Fruit fly (Drosophila melanogaster) whole organism, embryonic: ENCODE results near the gene Rdl.

Experiments
- Asciz ChIP-seq: fragments of 200-800 bp; sonication (Bioruptor generic); optimal IDR thresholded peaks from 2 replicates; lab custom pipeline; 2017; ENCODE audit warnings: missing biosample characterization, mild to moderate bottlenecking, missing genetic modification characterization, missing genetic modification reagents
- B-H2 ChIP-seq: fragments of 200-800 bp; sonication (Bioruptor generic); optimal IDR thresholded peaks from 2 replicates; lab custom pipeline; 2018; ENCODE audit warnings: missing biosample characterization, mild to moderate bottlenecking, missing genetic modification characterization
- CG10462 ChIP-seq: fragments of 200-800 bp; sonication (Bioruptor generic); optimal IDR thresholded peaks from 2 replicates; lab custom pipeline; 2016; ENCODE audit warnings: missing biosample characterization, missing genetic modification characterization
- CG11093 ChIP-seq: fragments of 200-800 bp; sonication (Bioruptor generic); IDR thresholded peaks from 3 replicates; pipeline ENCODE4 v1.3.6; 2022; ENCODE audit warnings: missing biosample characterization, missing genetic modification characterization
- CG11456 ChIP-seq: fragments of 200-800 bp; sonication (Bioruptor generic); IDR thresholded peaks from 3 replicates; pipeline ENCODE4 v1.3.6; 2022; ENCODE audit warnings: missing biosample characterization, missing genetic modification characterization
- CG12155 ChIP-seq: fragments of 200-800 bp; sonication (Bioruptor generic); optimal IDR thresholded peaks from 3 replicates; lab custom pipeline; 2016; ENCODE audit warnings: missing biosample characterization, missing genetic modification characterization
- CG13624 ChIP-seq: fragments of 200-800 bp; sonication (Bioruptor generic); optimal IDR thresholded peaks from 2 replicates; lab custom pipeline; 2016; ENCODE audit warnings: missing biosample characterization, missing genetic modification characterization
- CG13894 ChIP-seq: fragments of 200-800 bp; sonication (Bioruptor generic); optimal IDR thresholded peaks from 3 replicates; lab custom pipeline; 2018; ENCODE audit warnings: missing biosample characterization, mild to moderate bottlenecking, missing genetic modification characterization, moderate library complexity
- CG15514 ChIP-seq: fragments of 200-800 bp; sonication (Bioruptor generic); optimal IDR thresholded peaks from 3 replicates; lab custom pipeline; 2017; ENCODE audit warnings: missing biosample characterization, missing genetic modification characterization, mild to moderate bottlenecking, moderate library complexity, missing genetic modification reagents
- CG16863 ChIP-seq: fragments of 200-800 bp; sonication (Bioruptor generic); optimal IDR thresholded peaks from 3 replicates; lab custom pipeline; 2016; ENCODE audit warnings: missing biosample characterization, missing genetic modification characterization
- CG17912 ChIP-seq: fragments of 200-800 bp; sonication (Bioruptor generic); optimal IDR thresholded peaks from 2 replicates; lab custom pipeline; 2018; ENCODE audit warnings: missing biosample characterization, mild to moderate bottlenecking, missing genetic modification characterization
- CG1792 ChIP-seq: fragments of 200-800 bp; sonication (Bioruptor generic); optimal IDR thresholded peaks from 2 replicates; lab custom pipeline; 2016; ENCODE audit warnings: missing biosample characterization, missing genetic modification characterization
- CG18599 ChIP-seq: fragments of 200-800 bp; sonication (Bioruptor generic); optimal IDR thresholded peaks from 3 replicates; lab custom pipeline; 2017; ENCODE audit warnings: missing biosample characterization, missing genetic modification characterization, mild to moderate bottlenecking, moderate library complexity, missing genetic modification reagents
- CG2712 ChIP-seq: fragments of 200-800 bp; optimal IDR thresholded peaks from 3 replicates; lab custom pipeline; 2019; ENCODE audit warnings: missing biosample characterization, mild to moderate bottlenecking, missing genetic modification characterization, moderate library complexity
- CG31441 ChIP-seq: fragments of 200-800 bp; sonication (Bioruptor generic); IDR thresholded peaks from 2 replicates; pipeline ENCODE4 v1.3.6; 2022; ENCODE audit warnings: missing biosample characterization, missing genetic modification characterization
- CG32532 ChIP-seq: fragments of 200-800 bp; sonication (Bioruptor generic); IDR thresholded peaks from 2 replicates; pipeline ENCODE4 v1.3.6; 2022; ENCODE audit warnings: missing biosample characterization, missing genetic modification characterization
- CG34224 ChIP-seq: fragments of 200-800 bp; sonication (Bioruptor generic); IDR thresholded peaks from 3 replicates; pipeline ENCODE4 v1.3.6; 2022; ENCODE audit warnings: missing biosample characterization, missing genetic modification characterization; ENCODE audit not compliant: partially characterized antibody
- CG34376 ChIP-seq: fragments of 200-800 bp; sonication (Bioruptor generic); optimal IDR thresholded peaks from 2 replicates; lab custom pipeline; 2018; ENCODE audit warnings: missing biosample characterization, mild to moderate bottlenecking, missing genetic modification characterization
- CG3847 ChIP-seq: fragments of 200-800 bp; sonication (Bioruptor generic); IDR thresholded peaks from 2 replicates; pipeline ENCODE4 v1.3.6; 2022; ENCODE audit warnings: missing biosample characterization, missing genetic modification characterization
- CG4328 ChIP-seq: fragments of 200-800 bp; sonication (Bioruptor generic); optimal IDR thresholded peaks from 3 replicates; lab custom pipeline; 2017; ENCODE audit warnings: missing biosample characterization, missing genetic modification reagents, missing genetic modification characterization
- CG4707 ChIP-seq: fragments of 200-800 bp; sonication (Bioruptor generic); optimal IDR thresholded peaks from 2 replicates; lab custom pipeline; 2018; ENCODE audit warnings: missing biosample characterization, mild to moderate bottlenecking, missing genetic modification characterization, moderate library complexity
- CG4730 ChIP-seq: fragments of 200-800 bp; sonication (Bioruptor generic); IDR thresholded peaks from 2 replicates; pipeline ENCODE4 v1.3.6; 2022; ENCODE audit warnings: missing biosample characterization, missing genetic modification characterization
- CG7556 ChIP-seq: fragments of 200-800 bp; sonication (Bioruptor generic); optimal IDR thresholded peaks from 2 replicates; lab custom pipeline; 2017; ENCODE audit warnings: missing biosample characterization, mild to moderate bottlenecking, missing genetic modification characterization
- CG8359 ChIP-seq: fragments of 200-800 bp; sonication (Bioruptor generic); optimal IDR thresholded peaks from 2 replicates; lab custom pipeline; 2017; ENCODE audit warnings: missing biosample characterization, mild to moderate bottlenecking, missing genetic modification characterization, borderline replicate concordance
- CG9817 ChIP-seq: fragments of 200-800 bp; sonication (Bioruptor generic); optimal IDR thresholded peaks from 2 replicates; lab custom pipeline; 2018; ENCODE audit warnings: missing biosample characterization, mild to moderate bottlenecking, missing genetic modification characterization, moderate library complexity
- D ChIP-seq, 2 experiments: fragments of 200-800 bp in 1 of 2; fragments of >200 bp in 1 of 2; sonication (Bioruptor generic) in 1 of 2; optimal IDR thresholded peaks; 2 replicates in 1 of 2; 3 replicates in 1 of 2; lab custom pipeline; 2017; ENCODE audit warnings: mild to moderate bottlenecking in 1 of 2, missing biosample characterization in 1 of 2, missing genetic modification characterization in 1 of 2, missing genetic modification reagents in 1 of 2
- Gsc ChIP-seq: fragments of 200-800 bp; sonication (Bioruptor generic); IDR thresholded peaks from 2 replicates; pipeline ENCODE4 v1.3.6; 2022; ENCODE audit warnings: missing biosample characterization, missing genetic modification characterization
- HLH3B ChIP-seq: fragments of 200-800 bp; sonication (Bioruptor generic); IDR thresholded peaks from 2 replicates; pipeline ENCODE4 v1.3.6; 2022; ENCODE audit warnings: missing biosample characterization, missing genetic modification characterization
- HLHmδ ChIP-seq: fragments of 200-800 bp; sonication (Bioruptor generic); optimal IDR thresholded peaks from 2 replicates; lab custom pipeline; 2018; ENCODE audit warnings: missing biosample characterization, mild to moderate bottlenecking, missing genetic modification characterization, moderate library complexity
- Hr3 ChIP-seq: fragments of 200-800 bp; sonication (Bioruptor generic); optimal IDR thresholded peaks from 3 replicates; lab custom pipeline; 2016; ENCODE audit warnings: missing biosample characterization, missing genetic modification characterization
- Jarid2 ChIP-seq: fragments of 200-800 bp; sonication (Bioruptor generic); optimal IDR thresholded peaks from 3 replicates; lab custom pipeline; 2017; ENCODE audit warnings: mild to moderate bottlenecking, missing biosample characterization, missing genetic modification reagents, missing genetic modification characterization
- Oaz ChIP-seq: fragments of 200-800 bp; sonication (Bioruptor generic); IDR thresholded peaks from 2 replicates; pipeline ENCODE4 v1.3.6; 2022; ENCODE audit warnings: missing biosample characterization, missing genetic modification characterization
- Sry-δ ChIP-seq: fragments of 200-800 bp; sonication (Bioruptor generic); optimal IDR thresholded peaks from 2 replicates; lab custom pipeline; 2016; ENCODE audit warnings: missing biosample characterization, missing genetic modification characterization
- ase ChIP-seq: fragments of 200-800 bp; sonication (Bioruptor generic); IDR thresholded peaks from 3 replicates; pipeline ENCODE4 v1.3.6; 2022; ENCODE audit warnings: missing biosample characterization, missing genetic modification characterization
- ci ChIP-seq: fragments of 200-800 bp; sonication (Bioruptor generic); IDR thresholded peaks from 3 replicates; pipeline ENCODE4 v1.3.6; 2022; ENCODE audit warnings: missing biosample characterization, missing genetic modification characterization
- croc ChIP-seq: fragments of 200-800 bp; sonication (Bioruptor generic); conservative IDR thresholded peaks from 3 replicates; pipeline ENCODE4 v1.3.6; 2022; ENCODE audit warnings: missing biosample characterization, missing genetic modification characterization
- dmrt11E ChIP-seq: fragments of 200-800 bp; sonication (Bioruptor generic); optimal IDR thresholded peaks from 3 replicates; lab custom pipeline; 2018; ENCODE audit warnings: missing biosample characterization, mild to moderate bottlenecking, missing genetic modification characterization, moderate library complexity
- eyg ChIP-seq: fragments of 200-800 bp; sonication (Bioruptor generic); optimal IDR thresholded peaks from 3 replicates; lab custom pipeline; 2016; ENCODE audit warnings: missing biosample characterization, missing genetic modification characterization
- fru ChIP-seq: fragments of >200 bp; optimal IDR thresholded peaks from 2 replicates; lab custom pipeline; 2017
- gt ChIP-seq: fragments of 200-800 bp; sonication (Bioruptor generic); IDR thresholded peaks from 2 replicates; pipeline ENCODE4 v1.3.6; 2022; ENCODE audit warnings: missing biosample characterization, missing genetic modification characterization
- h ChIP-seq: fragments of >200 bp; optimal IDR thresholded peaks from 2 replicates; lab custom pipeline; 2017
- jigr1 ChIP-seq: fragments of 200-800 bp; sonication (Bioruptor generic); IDR thresholded peaks from 3 replicates; pipeline ENCODE4 v1.3.6; 2022; ENCODE audit warnings: missing biosample characterization, missing genetic modification characterization
- oc ChIP-seq: fragments of 200-800 bp; sonication (Bioruptor generic); optimal IDR thresholded peaks from 2 replicates; lab custom pipeline; 2018; ENCODE audit warnings: missing biosample characterization, mild to moderate bottlenecking, missing genetic modification characterization, moderate library complexity
- pb ChIP-seq: fragments of 200-800 bp; sonication (Bioruptor generic); optimal IDR thresholded peaks from 3 replicates; lab custom pipeline; 2016; ENCODE audit warnings: missing biosample characterization, missing genetic modification characterization
- slou ChIP-seq: fragments of 200-800 bp; sonication (Bioruptor generic); optimal IDR thresholded peaks from 3 replicates; lab custom pipeline; 2016; ENCODE audit warnings: missing biosample characterization, missing genetic modification characterization
- sna ChIP-seq: fragments of 200-800 bp; sonication (Bioruptor generic); IDR thresholded peaks from 2 replicates; pipeline ENCODE4 v1.3.6; 2022; ENCODE audit warnings: missing biosample characterization, missing genetic modification characterization; ENCODE audit not compliant: partially characterized antibody

Gene Rdl

dm6 chr3L:9127690-9128458, 54.1 kb downstream of the Rdl start (continued):
- peak; percentile 34 for TF ChIP-seq CG9817 (tag; lab: Kevin White, UChicago)
- TF ChIP-seq jigr1 (GFP tag; lab: Robert Waterston, UW), result no peak
- TF ChIP-seq D (optimal IDR thresholded peaks at IDR 0.05; lab: Kevin White, UChicago), result no peak
- peak; percentile 50 for TF ChIP-seq D (GFP tag; optimal IDR thresholded peaks at IDR 0.05; lab: Kevin White, UChicago)
- TF ChIP-seq pb (GFP tag; lab: Kevin White, UChicago), result peak; percentile 46
- no peak for TF ChIP-seq CG4328 (GFP tag; lab: Kevin White, UChicago)
- TF ChIP-seq CG11456 (GFP tag; lab: Robert Waterston, UW), result peak; percentile 66; the same call in 2 of the 3 replicates
- TF ChIP-seq CG1792 (GFP tag; lab: Kevin White, UChicago), result peak; percentile 34
- peak; percentile 50; the same call in 1 of the 2 replicates for TF ChIP-seq sna (GFP tag; lab: Robert Waterston, UW)
- TF ChIP-seq croc (GFP tag; lab: Robert Waterston, UW), result no peak; the same call in 2 of the 3 replicates
- peak; percentile 46; the same call in 1 of the 2 replicates for TF ChIP-seq CG31441 (GFP tag; lab: Robert Waterston, UW)
- TF ChIP-seq CG13894 (tag; lab: Kevin White, UChicago), result peak; percentile 32
- TF ChIP-seq CG11093 (GFP tag; lab: Robert Waterston, UW), result no peak
- no peak for TF ChIP-seq h (lab: Kevin White, UChicago)
- TF ChIP-seq CG12155 (GFP tag; lab: Kevin White, UChicago), result no peak
- peak; percentile 25 for TF ChIP-seq CG16863 (GFP tag; lab: Kevin White, UChicago)
- no peak for TF ChIP-seq CG4730 (GFP tag; lab: Robert Waterston, UW)
- no peak for TF ChIP-seq Hr3 (GFP tag; lab: Kevin White, UChicago)
- TF ChIP-seq CG15514, result peak; percentile 15
- peak; percentile 4 for TF ChIP-seq CG8359 (GFP tag; lab: Kevin White, UChicago)
- peak; percentile 8 for TF ChIP-seq slou
- no peak for TF ChIP-seq B-H2
- TF ChIP-seq HLHmδ (GFP tag; lab: Kevin White, UChicago), result no peak
- TF ChIP-seq oc, result no peak
- peak; percentile 48 for TF ChIP-seq Asciz
- TF ChIP-seq ase, result no peak
- no peak for TF ChIP-seq fru
- peak; percentile 50 for TF ChIP-seq CG7556 (GFP tag; lab: Kevin White, UChicago)
- TF ChIP-seq CG2712, result peak; percentile 50
- TF ChIP-seq CG17912 (GFP tag; lab: Kevin White, UChicago), result no peak
- peak; percentile 17 for TF ChIP-seq CG34376 (GFP tag; lab: Kevin White, UChicago)
- no peak; the same call in 1 of the 2 replicates for TF ChIP-seq CG32532 (GFP tag; lab: Robert Waterston, UW)
- no peak for TF ChIP-seq CG10462 (GFP tag; lab: Kevin White, UChicago)
- TF ChIP-seq ci, result no peak
- TF ChIP-seq Gsc (GFP tag; lab: Robert Waterston, UW), result no peak
- no peak for TF ChIP-seq CG4707 (GFP tag; lab: Kevin White, UChicago)
- peak; percentile 32 for TF ChIP-seq eyg (GFP tag; lab: Kevin White, UChicago)
- TF ChIP-seq Oaz (GFP tag; lab: Robert Waterston, UW), result no peak
- no peak for TF ChIP-seq gt
- TF ChIP-seq Jarid2 (GFP tag; lab: Kevin White, UChicago), result no peak
- peak; percentile 39 for TF ChIP-seq CG13624 (GFP tag; lab: Kevin White, UChicago)
- peak; percentile 29; the same call in 1 of the 2 replicates for TF ChIP-seq HLH3B (GFP tag; lab: Robert Waterston, UW)
- peak; percentile 36 for TF ChIP-seq dmrt11E (tag; lab: Kevin White, UChicago)
- TF ChIP-seq CG18599 (GFP tag; lab: Kevin White, UChicago), result peak; percentile 77
- 0 out of 2 replicates have a peak, but pooled peaks have one; percentile 21 for TF ChIP-seq CG3847
- TF ChIP-seq CG34224 (GFP tag; lab: Robert Waterston, UW), result no peak
- TF ChIP-seq Sry-δ (GFP tag; lab: Kevin White, UChicago), result peak; percentile 2
